Worm (Caenorhabditis elegans) whole organism, L4 larva: Measurements from ENCODE around the gene C06E4.5.

Source experiments
- F44E2.7 ChIP-seq: fragments of 200-800 bp; sonication (Bioruptor generic); IDR thresholded peaks from 2 replicates; pipeline ENCODE4 v2.1.2; 2022; ENCODE audit warnings: missing genetic modification characterization, missing compliant biosample characterization
- dmd-8 ChIP-seq: fragments of 200-800 bp; sonication (Bioruptor generic); IDR thresholded peaks from 2 replicates; pipeline ENCODE4 v1.3.6; 2022; ENCODE audit warnings: missing genetic modification characterization, missing compliant biosample characterization
- dpl-1 ChIP-seq: fragments of 150-350 bp; optimal IDR thresholded peaks from 2 replicates; lab custom pipeline; 2014; ENCODE audit warnings: missing biosample characterization, missing genetic modification reagents, missing genetic modification characterization
- dve-1 ChIP-seq: sonication (generic microtip); optimal IDR thresholded peaks from 2 replicates; lab custom pipeline; 2017; ENCODE audit warnings: antibody characterized with exemption, mild to moderate bottlenecking, missing genetic modification characterization, missing compliant biosample characterization; ENCODE audit not compliant: insufficient read depth
- gei-8 ChIP-seq: fragments of 200-800 bp; sonication (Bioruptor generic); optimal IDR thresholded peaks from 2 replicates; lab custom pipeline; 2018; ENCODE audit warnings: mild to moderate bottlenecking, missing genetic modification characterization, missing compliant biosample characterization
- hlh-30 ChIP-seq: sonication (generic microtip); optimal IDR thresholded peaks from 2 replicates; lab custom pipeline; 2017; ENCODE audit warnings: antibody characterized with exemption, mild to moderate bottlenecking, missing genetic modification characterization, missing compliant biosample characterization; ENCODE audit not compliant: insufficient read depth
- lin-13 ChIP-seq: fragments of 150-350 bp; optimal IDR thresholded peaks from 2 replicates; lab custom pipeline; 2014; ENCODE audit warnings: missing biosample characterization, missing genetic modification reagents, missing genetic modification characterization
- nhr-237 ChIP-seq: sonication (generic microtip); optimal IDR thresholded peaks from 2 replicates; lab custom pipeline; 2017; ENCODE audit warnings: missing biosample characterization, missing genetic modification characterization
- nhr-25 ChIP-seq: sonication (generic microtip); optimal IDR thresholded peaks from 2 replicates; lab custom pipeline; 2017; ENCODE audit warnings: missing genetic modification characterization, mild to moderate bottlenecking, missing compliant biosample characterization, antibody characterized with exemption, moderate library complexity, borderline replicate concordance; ENCODE audit not compliant: insufficient read depth
- nhr-6 ChIP-seq: fragments of 150-350 bp; optimal IDR thresholded peaks from 2 replicates; lab custom pipeline; 2014; ENCODE audit warnings: missing biosample characterization, missing genetic modification characterization
- saeg-2 ChIP-seq: fragments of 200-800 bp; sonication (Bioruptor generic); IDR thresholded peaks from 2 replicates; pipeline ENCODE4 v1.3.6; 2022; ENCODE audit warnings: missing genetic modification reagents, missing genetic modification characterization, missing compliant biosample characterization
- snpc-4 ChIP-seq: fragments of 150-350 bp; optimal IDR thresholded peaks from 2 replicates; lab custom pipeline; 2014; ENCODE audit warnings: missing biosample characterization, missing genetic modification characterization
- unc-62 ChIP-seq, 3 experiments: fragments of 150-350 bp in 1 of 3; sonication (generic microtip); optimal IDR thresholded peaks in 2 of 3; peaks in 1 of 3; 1 replicate in 1 of 3; 2 replicates in 2 of 3; lab custom pipeline; 2014 to 2017; ENCODE audit warnings: missing biosample characterization in 3 of 3, missing genetic modification characterization in 3 of 3, missing genetic modification reagents in 3 of 3, missing genotype in 1 of 3

- TF ChIP-seq hlh-30 (tag; lab: Kevin White, UChicago) (peak; percentile 75), dmd-8 (no peak), unc-62 (GFP tag; optimal IDR thresholded peaks at IDR 0.05 in 1 of 2; lab: Kevin White, UChicago) (no peak), unc-62 (tag; optimal IDR thresholded peaks at IDR 0.05; lab: Kevin White, UChicago) (no peak), nhr-237 (tag; lab: Kevin White, UChicago) (no peak), lin-13 (no peak), gei-8 (GFP tag; lab: Kevin White, UChicago) (no peak), snpc-4 (tag; lab: Kevin White, UChicago) (no peak), dpl-1 (GFP tag; lab: Kevin White, UChicago) (peak; percentile 28), nhr-6 (tag; lab: Kevin White, UChicago) (no peak), dve-1 (tag; lab: Kevin White, UChicago) (peak; percentile 2), nhr-25 (tag; lab: Kevin White, UChicago) (no peak), saeg-2 (no peak), F44E2.7 (GFP tag; lab: Robert Waterston, UW) (no peak)
Measured at ce11 chrIV:7291066-7291465, 36.3 kb downstream of the C06E4.5 start.
